Fruit fly (Drosophila melanogaster): Measurements from ENCODE around the gene nocte.

The nocte gene

DNA sequence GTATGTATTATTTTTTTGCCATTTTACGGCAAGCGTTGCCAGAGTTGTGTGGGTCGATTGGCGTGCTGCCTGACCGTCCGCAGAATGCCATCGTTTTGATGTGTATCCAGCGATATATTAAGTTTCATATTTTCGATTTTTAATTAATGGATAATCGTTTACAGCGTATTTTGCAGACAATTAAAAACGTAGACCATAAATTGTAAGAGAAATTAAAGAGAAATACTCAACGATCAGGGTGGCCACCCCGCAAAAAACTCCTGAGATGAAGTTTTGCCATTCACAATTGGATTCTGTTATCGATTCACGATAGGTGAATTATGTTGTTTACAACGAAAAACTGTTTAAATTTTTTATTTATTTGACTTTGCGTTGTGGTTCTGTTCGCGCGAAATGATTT is at the start of gene nocte (continued):
- no peak for TF ChIP-seq NC2β (GFP tag; optimal IDR thresholded peaks at IDR 0.05)
- TF ChIP-seq grau (tag; optimal IDR thresholded peaks at IDR 0.05) = peak; percentile 6
- TF ChIP-seq sc (optimal IDR thresholded peaks at IDR 0.05) = no peak
- no peak for TF ChIP-seq sc (GFP tag; optimal IDR thresholded peaks at IDR 0.05)
- TF ChIP-seq CG32772 (GFP tag; IDR thresholded peaks at IDR 0.05) = no peak
- no peak for TF ChIP-seq CG7786 (GFP tag; optimal IDR thresholded peaks at IDR 0.05)
- no peak for TF ChIP-seq CG13424 (tag; optimal IDR thresholded peaks at IDR 0.05)
- no peak for TF ChIP-seq CG13894 (tag; optimal IDR thresholded peaks at IDR 0.05)
- TF ChIP-seq H2.0 (GFP tag; IDR thresholded peaks at IDR 0.05) = no peak
- TF ChIP-seq CG10321 (GFP tag; IDR thresholded peaks at IDR 0.05) = no peak
- TF ChIP-seq Dad (GFP tag; optimal IDR thresholded peaks at IDR 0.05) = no peak
- TF ChIP-seq CG12391 (tag; optimal IDR thresholded peaks at IDR 0.05) = peak; percentile 20
- no peak for TF ChIP-seq CTCF (GFP tag; optimal IDR thresholded peaks at IDR 0.05)
- TF ChIP-seq Sox100B (GFP tag; optimal IDR thresholded peaks at IDR 0.05) = no peak
- TF ChIP-seq Poxn (GFP tag; IDR thresholded peaks at IDR 0.05) = no peak
- TF ChIP-seq crp (GFP tag; optimal IDR thresholded peaks at IDR 0.05) = no peak
- no peak for TF ChIP-seq ewg (GFP tag; optimal IDR thresholded peaks at IDR 0.05)
- TF ChIP-seq MTF-1 (GFP tag; optimal IDR thresholded peaks at IDR 0.05; ENCODE audit: borderline replicate concordance) = no peak
- no peak for TF ChIP-seq CG8478 (optimal IDR thresholded peaks at IDR 0.05)
- TF ChIP-seq PHDP (tag; optimal IDR thresholded peaks at IDR 0.05) = no peak
- no peak for TF ChIP-seq Vsx1 (GFP tag; optimal IDR thresholded peaks at IDR 0.05)
- peak; percentile 20 for TF ChIP-seq CG15514 (GFP tag; optimal IDR thresholded peaks at IDR 0.05)
- TF ChIP-seq Hr78 (GFP tag; optimal IDR thresholded peaks at IDR 0.05) = no peak
- no peak for TF ChIP-seq CG7372 (GFP tag; IDR thresholded peaks at IDR 0.05)
- no peak for TF ChIP-seq CG9609 (GFP tag; optimal IDR thresholded peaks at IDR 0.05)
- TF ChIP-seq CG3281 (GFP tag; optimal IDR thresholded peaks at IDR 0.05) = no peak
- peak; percentile 57 for TF ChIP-seq CG3847 (GFP tag; IDR thresholded peaks at IDR 0.05)
- TF ChIP-seq knrl (GFP tag; IDR thresholded peaks at IDR 0.05; ENCODE audit: partially characterized antibody) = peak; percentile 58; the same call in 2 of the 3 replicates
- TF ChIP-seq vfl (GFP tag; optimal IDR thresholded peaks at IDR 0.05) = no peak
- TF ChIP-seq CG14667 (GFP tag; IDR thresholded peaks at IDR 0.05) = no peak
- TF ChIP-seq CG9817 (tag; optimal IDR thresholded peaks at IDR 0.05) = no peak
- TF ChIP-seq CG7556 (GFP tag; optimal IDR thresholded peaks at IDR 0.05) = no peak
- no peak for TF ChIP-seq CG5180 (GFP tag; optimal IDR thresholded peaks at IDR 0.05)
- no peak for TF ChIP-seq pnt (GFP tag; optimal IDR thresholded peaks at IDR 0.05)
- no peak for TF ChIP-seq CG6791 (GFP tag; IDR thresholded peaks at IDR 0.05; ENCODE audit: partially characterized antibody)
- TF ChIP-seq Kr (GFP tag; optimal IDR thresholded peaks at IDR 0.05) = no peak
- TF ChIP-seq CG1647 (GFP tag; optimal IDR thresholded peaks at IDR 0.05) = no peak
- no peak for TF ChIP-seq z (GFP tag; IDR thresholded peaks at IDR 0.05)
- TF ChIP-seq Jarid2 (GFP tag; optimal IDR thresholded peaks at IDR 0.05) = no peak
- TF ChIP-seq abd-A (tag; optimal IDR thresholded peaks at IDR 0.05) = no peak
- TF ChIP-seq salm (tag; optimal IDR thresholded peaks at IDR 0.05) = no peak
- peak; percentile 88 for TF ChIP-seq CG2116 (GFP tag; optimal IDR thresholded peaks at IDR 0.05)
- peak; percentile 48; the same call in 2 of the 3 replicates for TF ChIP-seq vnd (GFP tag; IDR thresholded peaks at IDR 0.05; ENCODE audit: partially characterized antibody)
- TF ChIP-seq fd3F (GFP tag; optimal IDR thresholded peaks at IDR 0.05) = no peak
- TF ChIP-seq CG4707 (GFP tag; optimal IDR thresholded peaks at IDR 0.05) = no peak
- TF ChIP-seq CG4282 (GFP tag; optimal IDR thresholded peaks at IDR 0.05) = no peak
- no peak for TF ChIP-seq ems (GFP tag; optimal IDR thresholded peaks at IDR 0.05)
- no peak for TF ChIP-seq bowl (GFP tag; IDR thresholded peaks at IDR 0.05)
- TF ChIP-seq trem (tag; optimal IDR thresholded peaks at IDR 0.05) = peak; percentile 65
- TF ChIP-seq CG6813 (GFP tag; optimal IDR thresholded peaks at IDR 0.05) = no peak
- peak; percentile 83 for TF ChIP-seq Med (GFP tag)
- TF ChIP-seq CG4328 (GFP tag; optimal IDR thresholded peaks at IDR 0.05) = no peak
